Fruit fly (Drosophila melanogaster): ENCODE measurements around the gene alrm.

Gene alrm

dm6 chr3R:25382681-25383080 lies at the start of gene alrm:
Gene alrm (minus strand): TSS chr3R:25382781.
- TF ChIP-seq N (GFP tag; optimal IDR thresholded peaks at IDR 0.05) (no peak), lola (GFP tag; optimal IDR thresholded peaks at IDR 0.05) (no peak), OdsH (GFP tag; optimal IDR thresholded peaks at IDR 0.05) (no peak), CG32264 (GFP tag; optimal IDR thresholded peaks at IDR 0.05) (no peak), Rel (GFP tag; optimal IDR thresholded peaks at IDR 0.05) (no peak), Rel (tag; optimal IDR thresholded peaks at IDR 0.05) (no peak), rgr (GFP tag; optimal IDR thresholded peaks at IDR 0.05) (no peak), foxo (GFP tag; optimal IDR thresholded peaks at IDR 0.05) (no peak), Abd-B (GFP tag; optimal IDR thresholded peaks at IDR 0.05) (no peak), dmrt93B (GFP tag; optimal IDR thresholded peaks at IDR 0.05) (no peak), Myc (optimal IDR thresholded peaks at IDR 0.05) (no peak), psq (GFP tag; optimal IDR thresholded peaks at IDR 0.05) (no peak), CG9705 (GFP tag; optimal IDR thresholded peaks at IDR 0.05) (no peak), dl (GFP tag; optimal IDR thresholded peaks at IDR 0.05; ENCODE audit: insufficient read depth in 1 of 2, partially characterized antibody in 2 of 2) (no peak), Hr83 (GFP tag; optimal IDR thresholded peaks at IDR 0.05; ENCODE audit: poor library complexity, severe bottlenecking) (no peak), Hr78 (GFP tag; optimal IDR thresholded peaks at IDR 0.05) (no peak), ey (GFP tag; optimal IDR thresholded peaks at IDR 0.05) (no peak)

DNA sequence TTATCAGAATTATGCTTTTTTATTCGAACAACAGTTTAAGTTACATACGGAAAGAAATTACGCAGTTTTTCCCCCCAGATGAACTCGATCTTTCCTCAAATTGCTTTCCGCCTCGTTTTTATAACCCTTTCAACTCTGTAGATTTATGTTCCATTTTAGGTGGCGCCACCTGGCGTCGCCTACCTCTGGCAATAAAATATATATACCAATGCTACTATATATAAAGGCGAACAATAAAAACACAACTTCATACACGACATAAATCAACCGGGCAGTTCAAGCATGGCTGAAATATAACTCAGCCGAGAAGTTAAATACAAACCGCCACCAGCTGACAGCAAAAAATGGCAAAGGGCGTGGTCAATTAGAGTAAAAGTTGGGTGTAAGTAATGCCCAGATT lies 44.6 kb upstream of the alrm start:
- no peak for TF ChIP-seq woc (GFP tag; optimal IDR thresholded peaks at IDR 0.05)
- TF ChIP-seq br (GFP tag; optimal IDR thresholded peaks at IDR 0.05): no peak
- TF ChIP-seq h (GFP tag; optimal IDR thresholded peaks at IDR 0.05): no peak
- no peak for TF ChIP-seq CG32264 (GFP tag; optimal IDR thresholded peaks at IDR 0.05)
- TF ChIP-seq jim (GFP tag; optimal IDR thresholded peaks at IDR 0.05): no peak
- TF ChIP-seq psq (GFP tag; optimal IDR thresholded peaks at IDR 0.05): no peak
- TF ChIP-seq HLH106 (tag; optimal IDR thresholded peaks at IDR 0.05): no peak
- TF ChIP-seq dl (GFP tag; optimal IDR thresholded peaks at IDR 0.05; ENCODE audit: insufficient read depth in 1 of 2, partially characterized antibody in 2 of 2): no peak
- TF ChIP-seq dsf (GFP tag; optimal IDR thresholded peaks at IDR 0.05; ENCODE audit: borderline replicate concordance): no peak
- no peak for TF ChIP-seq Vsx2 (GFP tag; optimal IDR thresholded peaks at IDR 0.05; ENCODE audit: partially characterized antibody)
- no peak for TF ChIP-seq Abd-B (GFP tag; optimal IDR thresholded peaks at IDR 0.05)
- TF ChIP-seq OdsH (GFP tag; optimal IDR thresholded peaks at IDR 0.05): no peak
- no peak for TF ChIP-seq Rel (GFP tag; optimal IDR thresholded peaks at IDR 0.05)
- no peak for TF ChIP-seq Rel (tag; optimal IDR thresholded peaks at IDR 0.05)
- no peak for TF ChIP-seq sage (GFP tag; optimal IDR thresholded peaks at IDR 0.05)

- TF ChIP-seq brk (GFP tag; optimal IDR thresholded peaks at IDR 0.05) (no peak), fru (GFP tag; optimal IDR thresholded peaks at IDR 0.05) (no peak), dmrt93B (GFP tag; optimal IDR thresholded peaks at IDR 0.05) (no peak), N (GFP tag; optimal IDR thresholded peaks at IDR 0.05) (no peak), Jra (GFP tag; optimal IDR thresholded peaks at IDR 0.05) (no peak), CG9705 (GFP tag; optimal IDR thresholded peaks at IDR 0.05) (no peak), rgr (GFP tag; optimal IDR thresholded peaks at IDR 0.05) (no peak), Abd-B (GFP tag; optimal IDR thresholded peaks at IDR 0.05) (no peak), Hnf4 (GFP tag; optimal IDR thresholded peaks at IDR 0.05) (no peak), usp (GFP tag; optimal IDR thresholded peaks at IDR 0.05) (no peak), Dif (GFP tag; optimal IDR thresholded peaks at IDR 0.05; ENCODE audit: partially characterized antibody) (no peak)
Measured at dm6 chr3R:25400545-25400944, 18.0 kb upstream of the alrm start, which contains the start of gene Muc96D. Gene Muc96D (minus strand): TSS chr3R:25400645.

DNA sequence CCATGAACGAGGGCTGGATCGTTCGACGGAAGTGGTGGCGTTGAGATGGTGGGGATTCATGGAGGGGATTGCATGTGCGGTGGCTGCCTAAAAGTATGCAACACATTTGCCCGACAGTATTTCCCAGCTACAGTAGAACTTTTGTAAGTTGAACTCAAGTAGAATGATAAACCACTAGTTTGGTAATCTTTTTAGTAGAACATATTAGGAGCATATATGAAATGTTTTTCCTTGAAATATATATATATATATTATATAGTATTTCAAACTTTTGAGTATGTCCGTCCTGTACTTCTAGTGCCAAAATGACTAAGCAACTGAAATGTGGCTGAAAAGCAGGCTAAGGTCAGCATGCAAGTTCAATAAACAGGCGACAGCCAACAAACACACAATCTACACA lies 5.9 kb upstream of the alrm start:
- TF ChIP-seq h (GFP tag; optimal IDR thresholded peaks at IDR 0.05): no peak
- no peak for TF ChIP-seq dl (GFP tag; optimal IDR thresholded peaks at IDR 0.05; ENCODE audit: insufficient read depth in 1 of 2, partially characterized antibody in 2 of 2)
- TF ChIP-seq N (GFP tag; optimal IDR thresholded peaks at IDR 0.05): no peak
- no peak for TF ChIP-seq OdsH (GFP tag; optimal IDR thresholded peaks at IDR 0.05)
- TF ChIP-seq lola (GFP tag; optimal IDR thresholded peaks at IDR 0.05): no peak
- TF ChIP-seq br (GFP tag; optimal IDR thresholded peaks at IDR 0.05): no peak
- TF ChIP-seq Dif (GFP tag; optimal IDR thresholded peaks at IDR 0.05; ENCODE audit: partially characterized antibody): no peak
- TF ChIP-seq sage (GFP tag; optimal IDR thresholded peaks at IDR 0.05): no peak
- TF ChIP-seq tai (GFP tag; optimal IDR thresholded peaks at IDR 0.05): no peak

dm6 chr3R:25384206-25384605 lies 1.6 kb upstream of the alrm start:
- TF ChIP-seq Mio (GFP tag; optimal IDR thresholded peaks at IDR 0.05): no peak
- no peak for TF ChIP-seq Hnf4 (GFP tag; optimal IDR thresholded peaks at IDR 0.05)
- peak; percentile 99 for TF ChIP-seq Dfd (GFP tag; optimal IDR thresholded peaks at IDR 0.05)
- TF ChIP-seq Hr78 (GFP tag; optimal IDR thresholded peaks at IDR 0.05): no peak
- TF ChIP-seq CrebA (GFP tag; optimal IDR thresholded peaks at IDR 0.05; ENCODE audit: borderline replicate concordance): no peak
- TF ChIP-seq dsf (GFP tag; optimal IDR thresholded peaks at IDR 0.05; ENCODE audit: borderline replicate concordance): no peak
